Worm (Caenorhabditis elegans): ENCODE measurements around the gene B0304.2.

ce11 chrII:4518300-4518907, 5.0 kb upstream of the B0304.2 start, which contains the start of gene hlh-1:
- TF ChIP-seq egl-44 (GFP tag; IDR thresholded peaks at IDR 0.05) (no peak), dpl-1 (GFP tag; optimal IDR thresholded peaks at IDR 0.05) (no peak), hmg-1.2 (GFP tag; IDR thresholded peaks at IDR 0.05) (no peak), Y95B8A.8 (GFP tag; IDR thresholded peaks at IDR 0.05) (no peak), snpc-4 (GFP tag; optimal IDR thresholded peaks at IDR 0.05) (no peak), snpc-4 (tag; optimal IDR thresholded peaks at IDR 0.05) (no peak), ama-1 (optimal IDR thresholded peaks at IDR 0.05) (no peak), ama-1 (GFP tag; optimal IDR thresholded peaks at IDR 0.05) (no peak), F39B2.1 (GFP tag; IDR thresholded peaks at IDR 0.05) (no peak), die-1 (tag; optimal IDR thresholded peaks at IDR 0.05) (no peak)
